Fruit fly (Drosophila melanogaster) whole organism, embryonic: ENCODE measurements around the gene CG32121.

Experiments used
- Aef1 ChIP-seq: fragments of 200-800 bp; sonication (Bioruptor generic); IDR thresholded peaks from 3 replicates; pipeline ENCODE4 v1.3.6; 2022; ENCODE audit warnings: missing biosample characterization, missing genetic modification characterization
- Antp ChIP-seq: fragments of 200-800 bp; sonication (Bioruptor generic); optimal IDR thresholded peaks from 3 replicates; lab custom pipeline; 2016; ENCODE audit warnings: missing biosample characterization, missing genetic modification characterization
- BEAF-32 ChIP-seq: fragments of 200-800 bp; sonication (Bioruptor generic); optimal IDR thresholded peaks from 3 replicates; lab custom pipeline; 2017; ENCODE audit warnings: missing biosample characterization, missing genetic modification characterization, mild to moderate bottlenecking, moderate library complexity, missing genetic modification reagents
- Bgb ChIP-seq: fragments of 200-800 bp; sonication (Bioruptor generic); IDR thresholded peaks from 2 replicates; pipeline ENCODE4 v1.3.6; 2022; ENCODE audit warnings: missing biosample characterization, missing genetic modification characterization; ENCODE audit not compliant: partially characterized antibody
- CG10274 ChIP-seq: fragments of 200-800 bp; sonication (Bioruptor generic); optimal IDR thresholded peaks from 3 replicates; lab custom pipeline; 2017; ENCODE audit warnings: missing biosample characterization, mild to moderate bottlenecking, missing genetic modification characterization
- CG10979 ChIP-seq: fragments of 200-800 bp; sonication (Bioruptor generic); optimal IDR thresholded peaks from 2 replicates; lab custom pipeline; 2018; ENCODE audit warnings: missing biosample characterization, mild to moderate bottlenecking, missing genetic modification characterization, moderate library complexity
- CG11456 ChIP-seq: fragments of 200-800 bp; sonication (Bioruptor generic); IDR thresholded peaks from 3 replicates; pipeline ENCODE4 v1.3.6; 2022; ENCODE audit warnings: missing biosample characterization, missing genetic modification characterization
- CG11696 ChIP-seq: fragments of 200-800 bp; sonication (Bioruptor generic); IDR thresholded peaks from 2 replicates; pipeline ENCODE4 v1.3.6; 2022; ENCODE audit warnings: missing biosample characterization, missing genetic modification characterization
- CG14014 ChIP-seq: fragments of 200-800 bp; sonication (Bioruptor generic); IDR thresholded peaks from 2 replicates; pipeline ENCODE4 v1.3.6; 2022; ENCODE audit warnings: missing biosample characterization, missing genetic modification characterization
- CG16779 ChIP-seq: fragments of 200-800 bp; sonication (Bioruptor generic); IDR thresholded peaks from 2 replicates; pipeline ENCODE4 v1.3.6; 2022; ENCODE audit warnings: missing biosample characterization, missing genetic modification characterization
- CG18619 ChIP-seq: fragments of 200-800 bp; sonication (Bioruptor generic); optimal IDR thresholded peaks from 3 replicates; lab custom pipeline; 2017; ENCODE audit warnings: missing biosample characterization, mild to moderate bottlenecking, missing genetic modification characterization
- CG32532 ChIP-seq: fragments of 200-800 bp; sonication (Bioruptor generic); IDR thresholded peaks from 2 replicates; pipeline ENCODE4 v1.3.6; 2022; ENCODE audit warnings: missing biosample characterization, missing genetic modification characterization
- CG33213 ChIP-seq: fragments of 200-800 bp; sonication (Bioruptor generic); optimal IDR thresholded peaks from 3 replicates; lab custom pipeline; 2016; ENCODE audit warnings: missing biosample characterization, missing genetic modification characterization
- CG34224 ChIP-seq: fragments of 200-800 bp; sonication (Bioruptor generic); IDR thresholded peaks from 3 replicates; pipeline ENCODE4 v1.3.6; 2022; ENCODE audit warnings: missing biosample characterization, missing genetic modification characterization; ENCODE audit not compliant: partially characterized antibody
- CG3838 ChIP-seq: fragments of 200-800 bp; sonication (Bioruptor generic); optimal IDR thresholded peaks from 3 replicates; lab custom pipeline; 2016; ENCODE audit warnings: missing biosample characterization, missing genetic modification characterization
- CG3847 ChIP-seq: fragments of 200-800 bp; sonication (Bioruptor generic); IDR thresholded peaks from 2 replicates; pipeline ENCODE4 v1.3.6; 2022; ENCODE audit warnings: missing biosample characterization, missing genetic modification characterization
- CG4328 ChIP-seq: fragments of 200-800 bp; sonication (Bioruptor generic); optimal IDR thresholded peaks from 3 replicates; lab custom pipeline; 2017; ENCODE audit warnings: missing biosample characterization, missing genetic modification reagents, missing genetic modification characterization
- CG7745 ChIP-seq: fragments of 200-800 bp; sonication (Bioruptor generic); optimal IDR thresholded peaks from 2 replicates; lab custom pipeline; 2018; ENCODE audit warnings: missing biosample characterization, mild to moderate bottlenecking, missing genetic modification characterization, moderate library complexity
- CG9727 ChIP-seq: fragments of 200-800 bp; sonication (Bioruptor generic); optimal IDR thresholded peaks from 3 replicates; lab custom pipeline; 2017; ENCODE audit warnings: missing biosample characterization, mild to moderate bottlenecking, missing genetic modification characterization
- Dip2 ChIP-seq: fragments of 200-800 bp; sonication (Bioruptor generic); IDR thresholded peaks from 2 replicates; pipeline ENCODE4 v1.3.6; 2022; ENCODE audit warnings: missing biosample characterization, missing genetic modification characterization
- Doc3 ChIP-seq: fragments of 200-800 bp; sonication (Bioruptor generic); IDR thresholded peaks from 3 replicates; pipeline ENCODE4 v1.3.6; 2022; ENCODE audit warnings: missing biosample characterization, missing genetic modification characterization; ENCODE audit not compliant: partially characterized antibody
- Ets97D ChIP-seq: fragments of 200-800 bp; sonication (Bioruptor generic); optimal IDR thresholded peaks from 3 replicates; lab custom pipeline; 2016; ENCODE audit warnings: missing biosample characterization, missing genetic modification characterization
- GATAe ChIP-seq: fragments of 200-800 bp; sonication (Bioruptor generic); conservative IDR thresholded peaks from 2 replicates; pipeline ENCODE4 v1.3.6; 2022; ENCODE audit warnings: missing biosample characterization, missing genetic modification characterization
- Gsc ChIP-seq: fragments of 200-800 bp; sonication (Bioruptor generic); IDR thresholded peaks from 2 replicates; pipeline ENCODE4 v1.3.6; 2022; ENCODE audit warnings: missing biosample characterization, missing genetic modification characterization
- HLH3B ChIP-seq: fragments of 200-800 bp; sonication (Bioruptor generic); IDR thresholded peaks from 2 replicates; pipeline ENCODE4 v1.3.6; 2022; ENCODE audit warnings: missing biosample characterization, missing genetic modification characterization
- HLH4C ChIP-seq: fragments of 200-800 bp; sonication (Bioruptor generic); IDR thresholded peaks from 3 replicates; pipeline ENCODE4 v1.3.6; 2022; ENCODE audit warnings: missing biosample characterization, missing genetic modification characterization; ENCODE audit not compliant: partially characterized antibody
- MBD-R2 ChIP-seq: fragments of 200-800 bp; sonication (Bioruptor generic); IDR thresholded peaks from 2 replicates; pipeline ENCODE4 v1.3.6; 2022; ENCODE audit warnings: missing biosample characterization, missing genetic modification characterization
- NfI ChIP-seq: fragments of 200-800 bp; sonication (Bioruptor generic); optimal IDR thresholded peaks from 3 replicates; lab custom pipeline; 2018; ENCODE audit warnings: missing biosample characterization, mild to moderate bottlenecking, missing genetic modification characterization, moderate library complexity
- Opbp ChIP-seq: fragments of 200-800 bp; sonication (Bioruptor generic); IDR thresholded peaks from 3 replicates; pipeline ENCODE4 v1.3.6; 2022; ENCODE audit warnings: missing biosample characterization, missing genetic modification characterization; ENCODE audit not compliant: partially characterized antibody
- Ravus ChIP-seq: fragments of 200-800 bp; sonication (Bioruptor generic); IDR thresholded peaks from 2 replicates; pipeline ENCODE4 v1.3.6; 2022; ENCODE audit warnings: missing biosample characterization, missing genetic modification characterization
- Scr ChIP-seq: fragments of 200-800 bp; sonication (Bioruptor generic); IDR thresholded peaks from 2 replicates; pipeline ENCODE4 v1.3.6; 2022; ENCODE audit warnings: missing biosample characterization, missing genetic modification characterization; ENCODE audit not compliant: partially characterized antibody
- Sry-δ ChIP-seq: fragments of 200-800 bp; sonication (Bioruptor generic); optimal IDR thresholded peaks from 2 replicates; lab custom pipeline; 2016; ENCODE audit warnings: missing biosample characterization, missing genetic modification characterization
- Ssrp ChIP-seq: fragments of 200-800 bp; sonication (Bioruptor generic); optimal IDR thresholded peaks from 2 replicates; lab custom pipeline; 2018; ENCODE audit warnings: missing biosample characterization, mild to moderate bottlenecking, missing genetic modification characterization, moderate library complexity
- Stat92E ChIP-seq, 3 experiments: fragments of >200 bp in 2 of 3; fragments of 200-800 bp in 1 of 3; sonication (Bioruptor generic) in 1 of 3; optimal IDR thresholded peaks; 2 replicates each; lab custom pipeline; 2017 to 2019; ENCODE audit warnings: missing biosample characterization in 3 of 3, missing genetic modification characterization in 3 of 3, mild to moderate bottlenecking in 1 of 3, moderate library complexity in 1 of 3
- bbx ChIP-seq: fragments of 200-800 bp; sonication (Bioruptor generic); IDR thresholded peaks from 2 replicates; pipeline ENCODE4 v1.3.6; 2022; ENCODE audit warnings: missing biosample characterization, missing genetic modification characterization; ENCODE audit not compliant: partially characterized antibody
- cad ChIP-seq: fragments of >200 bp; optimal IDR thresholded peaks from 2 replicates; lab custom pipeline; 2017; ENCODE audit warnings: missing biosample characterization, missing genetic modification characterization
- hb ChIP-seq: fragments of 200-800 bp; sonication (Bioruptor generic); IDR thresholded peaks from 3 replicates; pipeline ENCODE4 v1.3.6; 2022; ENCODE audit warnings: missing biosample characterization, missing genetic modification characterization; ENCODE audit not compliant: partially characterized antibody
- her ChIP-seq: fragments of 200-800 bp; sonication (Bioruptor generic); optimal IDR thresholded peaks from 2 replicates; lab custom pipeline; 2016; ENCODE audit warnings: missing biosample characterization, missing genetic modification characterization
- lmd ChIP-seq: fragments of 200-800 bp; sonication (Bioruptor generic); IDR thresholded peaks from 2 replicates; pipeline ENCODE4 v1.3.6; 2022; ENCODE audit warnings: missing biosample characterization, missing genetic modification characterization
- sens ChIP-seq: fragments of 200-800 bp; sonication (Bioruptor generic); peaks from one replicate; lab custom pipeline; 2016; ENCODE audit warnings: missing biosample characterization, missing genetic modification characterization
- so ChIP-seq: fragments of 200-800 bp; sonication (Bioruptor generic); IDR thresholded peaks from 3 replicates; pipeline ENCODE4 v1.3.6; 2022; ENCODE audit warnings: missing biosample characterization, missing genetic modification characterization
- ssp ChIP-seq: fragments of 200-800 bp; sonication (Bioruptor generic); IDR thresholded peaks from 2 replicates; pipeline ENCODE4 v1.3.6; 2022; ENCODE audit warnings: missing biosample characterization, missing genetic modification characterization
- tio ChIP-seq: fragments of 200-800 bp; sonication (Bioruptor generic); optimal IDR thresholded peaks from 2 replicates; lab custom pipeline; 2017; ENCODE audit warnings: missing biosample characterization, missing genetic modification characterization, inconsistent platforms
- tna ChIP-seq: fragments of 200-800 bp; sonication (Bioruptor generic); IDR thresholded peaks from 2 replicates; pipeline ENCODE4 v1.3.6; 2022; ENCODE audit warnings: missing biosample characterization, missing genetic modification characterization; ENCODE audit not compliant: partially characterized antibody
- trem ChIP-seq: fragments of 200-800 bp; optimal IDR thresholded peaks from 3 replicates; lab custom pipeline; 2019; ENCODE audit warnings: missing biosample characterization, mild to moderate bottlenecking, missing genetic modification characterization, moderate library complexity
- twi ChIP-seq: fragments of 200-800 bp; optimal IDR thresholded peaks from 2 replicates; lab custom pipeline; 2019; ENCODE audit warnings: missing biosample characterization, mild to moderate bottlenecking, missing genetic modification characterization, moderate library complexity
- vfl ChIP-seq: fragments of 200-800 bp; sonication (Bioruptor generic); optimal IDR thresholded peaks from 2 replicates; lab custom pipeline; 2016; ENCODE audit warnings: missing biosample characterization, missing genetic modification characterization
- vnd ChIP-seq: fragments of 200-800 bp; sonication (Bioruptor generic); IDR thresholded peaks from 3 replicates; pipeline ENCODE4 v1.3.6; 2022; ENCODE audit warnings: missing biosample characterization, missing genetic modification characterization; ENCODE audit not compliant: partially characterized antibody

Gene CG32121

DNA sequence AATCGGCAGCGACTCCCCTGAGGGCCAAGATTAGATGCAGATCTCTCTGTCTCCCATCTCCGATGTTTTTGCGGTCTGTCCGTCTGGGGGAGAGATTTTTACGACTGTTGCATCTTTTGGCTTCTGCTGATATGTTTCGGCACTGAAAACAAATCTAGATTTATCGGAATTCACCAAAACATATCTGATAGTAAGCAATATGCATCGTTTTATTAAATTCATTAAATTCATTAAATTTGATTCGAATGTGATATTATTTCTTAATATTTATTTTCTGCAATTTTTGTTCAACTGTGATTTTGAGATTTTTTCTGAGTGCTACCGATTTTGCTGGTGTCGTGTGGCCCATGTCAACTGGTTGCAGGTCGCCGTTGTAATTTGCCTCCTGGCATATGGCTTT lies 28.6 kb downstream of the CG32121 start:
- TF ChIP-seq CG9727 (GFP tag; lab: Kevin White, UChicago): peak; percentile 15
- TF ChIP-seq sens: peak; percentile 87
- no peak for TF ChIP-seq twi (tag; lab: Kevin White, UChicago)
- TF ChIP-seq CG10979 (tag; lab: Kevin White, UChicago): peak; percentile 12
- no peak for TF ChIP-seq CG34224 (GFP tag; lab: Robert Waterston, UW)

DNA sequence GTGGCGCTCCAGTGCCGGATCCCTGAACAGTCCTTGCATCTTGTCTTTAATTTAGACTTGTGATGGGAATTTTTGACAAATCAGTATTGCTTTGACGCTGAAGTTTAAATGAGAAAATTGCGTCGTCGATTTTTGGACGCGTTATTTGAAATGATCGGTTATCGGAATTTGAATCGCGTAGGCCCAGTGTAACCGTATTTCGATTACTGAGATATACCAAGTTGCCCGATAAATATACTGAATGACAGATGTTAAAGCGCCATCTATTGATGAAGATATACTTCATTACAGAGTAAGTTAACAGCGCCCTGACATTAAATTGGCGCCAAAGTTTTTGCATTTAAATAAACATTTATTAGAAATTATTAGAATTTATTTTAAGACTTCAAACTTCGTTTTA lies 32.3 kb downstream of the CG32121 start, which contains the start of gene Poc1:
Gene Poc1 (minus strand): TSS at position 173 of the 400 bp plus-strand sequence.
- TF ChIP-seq MBD-R2 (peak; percentile 22; the same call in 1 of the 2 replicates), CG11456 (GFP tag; lab: Robert Waterston, UW) (no peak), vnd (0 out of 3 replicates have a peak, but pooled peaks have one; percentile 15), Gsc (GFP tag; lab: Robert Waterston, UW) (no peak), CG14014 (GFP tag; lab: Robert Waterston, UW) (no peak), CG32532 (GFP tag; lab: Robert Waterston, UW) (no peak), trem (tag; lab: Kevin White, UChicago) (peak; percentile 59), Ravus (GFP tag; lab: Robert Waterston, UW) (no peak), vfl (no peak), CG33213 (GFP tag; lab: Kevin White, UChicago) (peak; percentile 25), Antp (GFP tag; lab: Kevin White, UChicago) (no peak), Bgb (GFP tag; lab: Robert Waterston, UW) (0 out of 2 replicates have a peak, but pooled peaks have one; percentile 51), Opbp (GFP tag; lab: Robert Waterston, UW) (peak; percentile 44; the same call in 1 of the 3 replicates), bbx (GFP tag; lab: Robert Waterston, UW) (peak; percentile 44; the same call in 1 of the 2 replicates), CG3838 (GFP tag; lab: Kevin White, UChicago) (no peak), CG16779 (GFP tag; lab: Robert Waterston, UW) (no peak), CG7745 (tag; lab: Kevin White, UChicago) (no peak), HLH3B (GFP tag; lab: Robert Waterston, UW) (no peak), her (no peak), so (no peak), Stat92E (GFP tag; optimal IDR thresholded peaks at IDR 0.05; lab: Kevin White, UChicago) (peak in 1 of 3 experiments; percentile 58), CG10274 (GFP tag; lab: Kevin White, UChicago) (no peak), Ssrp (tag; lab: Kevin White, UChicago) (no peak), CG11696 (no peak), ssp (GFP tag; lab: Robert Waterston, UW) (no peak), lmd (GFP tag; lab: Robert Waterston, UW) (no peak), Doc3 (GFP tag; lab: Robert Waterston, UW) (peak; percentile 35; the same call in 1 of the 3 replicates), HLH4C (GFP tag; lab: Robert Waterston, UW) (peak; percentile 71), tio (GFP tag; lab: Kevin White, UChicago) (no peak), GATAe (no peak), CG3847 (GFP tag; lab: Robert Waterston, UW) (no peak; the same call in 1 of the 2 replicates), CG18619 (no peak), hb (GFP tag; lab: Robert Waterston, UW) (peak; percentile 35; the same call in 1 of the 3 replicates), tna (GFP tag; lab: Robert Waterston, UW) (peak; percentile 33; the same call in 1 of the 2 replicates), Aef1 (no peak), Sry-δ (GFP tag; lab: Kevin White, UChicago) (peak; percentile 47), Dip2 (GFP tag; lab: Robert Waterston, UW) (peak; percentile 91), NfI (GFP tag; lab: Kevin White, UChicago) (no peak), BEAF-32 (GFP tag; lab: Kevin White, UChicago) (peak; percentile 32), cad (GFP tag; lab: Kevin White, UChicago) (no peak), Ets97D (GFP tag; lab: Kevin White, UChicago) (peak; percentile 38), CG4328 (GFP tag; lab: Kevin White, UChicago) (no peak), Scr (GFP tag; lab: Robert Waterston, UW) (peak; percentile 32; the same call in 1 of the 2 replicates)
